Worm (Caenorhabditis elegans) whole organism, late embryonic: ENCODE data around the gene rol-8.

Experiments
- C38D4.7 ChIP-seq: fragments of 200-800 bp; sonication (Bioruptor generic); optimal IDR thresholded peaks from 2 replicates; lab custom pipeline; 2018; ENCODE audit warnings: mild to moderate bottlenecking, missing genetic modification characterization, moderate library complexity, missing compliant biosample characterization
- K09A11.1 ChIP-seq: sonication (generic microtip); optimal IDR thresholded peaks from 2 replicates; lab custom pipeline; 2017; ENCODE audit warnings: antibody characterized with exemption, mild to moderate bottlenecking, missing genetic modification characterization, missing compliant biosample characterization; ENCODE audit not compliant: insufficient read depth
- ceh-22 ChIP-seq: sonication (generic microtip); optimal IDR thresholded peaks from 2 replicates; lab custom pipeline; 2017; ENCODE audit warnings: missing biosample characterization, missing genetic modification characterization
- ceh-9 ChIP-seq: sonication (generic microtip); optimal IDR thresholded peaks from 2 replicates; lab custom pipeline; 2016; ENCODE audit warnings: mild to moderate bottlenecking, missing genetic modification characterization, inconsistent platforms, missing compliant biosample characterization
- ets-4 ChIP-seq: sonication (generic microtip); optimal IDR thresholded peaks from 2 replicates; lab custom pipeline; 2016; ENCODE audit warnings: missing genetic modification characterization, missing compliant biosample characterization
- fkh-10 ChIP-seq: fragments of 150-350 bp; optimal IDR thresholded peaks from 2 replicates; lab custom pipeline; 2014; ENCODE audit warnings: missing biosample characterization, missing genetic modification reagents, missing genetic modification characterization
- nhr-11 ChIP-seq: fragments of 150-350 bp; optimal IDR thresholded peaks from 2 replicates; lab custom pipeline; 2014; ENCODE audit warnings: missing biosample characterization, missing genetic modification characterization
- pag-3 ChIP-seq: sonication (generic microtip); optimal IDR thresholded peaks from 2 replicates; lab custom pipeline; 2016; ENCODE audit warnings: missing compliant biosample characterization, missing genetic modification characterization, borderline replicate concordance
- rnt-1 ChIP-seq: sonication (generic microtip); optimal IDR thresholded peaks from 2 replicates; lab custom pipeline; 2016; ENCODE audit warnings: missing genetic modification characterization, missing compliant biosample characterization
- sdc-2 ChIP-seq: sonication (generic microtip); optimal IDR thresholded peaks from 2 replicates; lab custom pipeline; 2016; ENCODE audit warnings: missing genotype, missing genetic modification characterization, missing compliant biosample characterization
- syd-9 ChIP-seq: sonication (generic microtip); optimal IDR thresholded peaks from 2 replicates; lab custom pipeline; 2016; ENCODE audit warnings: mild to moderate bottlenecking, missing genetic modification characterization, moderate library complexity, missing compliant biosample characterization

ce11 chrII:7534934-7535333 is 9.0 kb upstream of the rol-8 start, which contains the start of gene ZK1290.13:
- TF ChIP-seq C38D4.7 (GFP tag; lab: Kevin White, UChicago): no peak
- no peak for TF ChIP-seq pag-3 (tag; lab: Kevin White, UChicago)
- TF ChIP-seq K09A11.1 (tag; lab: Kevin White, UChicago): no peak
- no peak for TF ChIP-seq rnt-1
- TF ChIP-seq ceh-22: no peak
- no peak for TF ChIP-seq ceh-9
- no peak for TF ChIP-seq syd-9 (tag; lab: Kevin White, UChicago)
- no peak for TF ChIP-seq nhr-11 (tag; lab: Kevin White, UChicago)
- no peak for TF ChIP-seq ets-4 (tag; lab: Kevin White, UChicago)
- no peak for TF ChIP-seq sdc-2 (tag; lab: Kevin White, UChicago)
- TF ChIP-seq fkh-10: no peak
